Fruit fly (Drosophila melanogaster) Kc167 (cell line): ENCODE results near the gene Dcr-1.
A peak's percentile ranks its signal among the peaks of the same experiment; 100 is the strongest.

Experiments used
- Myc ChIP-seq: fragments of >200 bp; optimal IDR thresholded peaks from 2 replicates; lab custom pipeline; 2017; ENCODE audit warnings: missing external identifiers
- Sin3A ChIP-seq: fragments of >200 bp; optimal IDR thresholded peaks from 2 replicates; lab custom pipeline; 2018; ENCODE audit warnings: missing external identifiers
- h ChIP-seq: fragments of >200 bp; optimal IDR thresholded peaks from 3 replicates; lab custom pipeline; 2018; ENCODE audit warnings: missing external identifiers
- insv ChIP-seq: fragments of >200 bp; optimal IDR thresholded peaks from 3 replicates; lab custom pipeline; 2018; ENCODE audit warnings: missing external identifiers
- psq ChIP-seq: fragments of >200 bp; optimal IDR thresholded peaks from 2 replicates; lab custom pipeline; 2017; ENCODE audit warnings: missing external identifiers
- ttk ChIP-seq: sonication (Bioruptor generic); optimal IDR thresholded peaks from 2 replicates; lab custom pipeline; 2017; ENCODE audit warnings: missing external identifiers

Gene Dcr-1

dm6 chr3R:22726031-22726770 lies 14.7 kb downstream of the Dcr-1 start, which contains the start of gene RNF220:
Gene RNF220 (minus strand): TSS chr3R:22726414.
- TF ChIP-seq ttk = no peak
- no peak for TF ChIP-seq h
- TF ChIP-seq Sin3A (lab: Kevin White, UChicago) = no peak
- peak; percentile 73 for TF ChIP-seq psq (lab: Kevin White, UChicago)
- TF ChIP-seq Myc (lab: Kevin White, UChicago) = no peak
- TF ChIP-seq insv (lab: Kevin White, UChicago) = no peak

DNA sequence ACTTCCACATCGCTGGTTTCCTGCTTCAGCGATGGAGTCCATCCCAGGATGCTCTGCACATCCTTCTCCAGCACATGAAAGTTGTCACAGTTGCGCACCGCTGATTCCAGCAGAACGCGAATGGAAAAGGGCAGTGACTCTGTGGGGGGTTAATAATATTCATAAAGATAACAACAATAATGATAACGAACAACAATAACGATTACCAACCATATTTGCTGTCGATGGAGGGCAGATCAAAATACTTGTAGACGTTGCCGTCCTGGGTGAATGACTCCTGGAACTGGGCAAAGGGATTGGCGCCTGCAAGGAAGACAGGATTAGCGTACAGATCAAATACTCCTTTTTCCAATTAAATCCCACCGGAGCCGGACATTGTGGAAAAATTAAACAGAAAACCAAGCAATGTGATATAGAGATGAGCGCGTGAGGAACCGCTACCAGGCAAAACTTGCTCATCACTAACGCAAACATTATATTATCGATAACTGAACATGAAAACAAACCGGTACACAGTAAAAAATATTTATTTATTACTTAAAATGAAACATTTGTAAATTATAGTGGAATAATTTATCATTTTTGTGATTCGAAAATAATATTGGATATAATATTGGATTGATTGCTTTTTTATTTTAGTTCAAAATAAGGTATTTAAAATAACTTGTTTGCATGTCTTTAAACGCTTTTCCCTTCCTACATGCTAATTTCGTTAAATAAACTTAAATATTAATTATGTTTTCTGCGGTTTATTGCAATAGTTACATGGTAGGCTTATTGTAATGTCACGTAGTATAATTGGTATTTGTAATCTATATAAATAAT lies 16.5 kb downstream of the Dcr-1 start, which contains the start of gene Irp-1A:
Gene Irp-1A (minus strand): TSS at position 439 of the 825 bp plus-strand sequence.
- TF ChIP-seq Sin3A (lab: Kevin White, UChicago) = no peak
- no peak for TF ChIP-seq h
- TF ChIP-seq Myc (lab: Kevin White, UChicago) = no peak
- no peak for TF ChIP-seq ttk
- TF ChIP-seq psq (lab: Kevin White, UChicago) = no peak
- no peak for TF ChIP-seq insv (lab: Kevin White, UChicago)

DNA sequence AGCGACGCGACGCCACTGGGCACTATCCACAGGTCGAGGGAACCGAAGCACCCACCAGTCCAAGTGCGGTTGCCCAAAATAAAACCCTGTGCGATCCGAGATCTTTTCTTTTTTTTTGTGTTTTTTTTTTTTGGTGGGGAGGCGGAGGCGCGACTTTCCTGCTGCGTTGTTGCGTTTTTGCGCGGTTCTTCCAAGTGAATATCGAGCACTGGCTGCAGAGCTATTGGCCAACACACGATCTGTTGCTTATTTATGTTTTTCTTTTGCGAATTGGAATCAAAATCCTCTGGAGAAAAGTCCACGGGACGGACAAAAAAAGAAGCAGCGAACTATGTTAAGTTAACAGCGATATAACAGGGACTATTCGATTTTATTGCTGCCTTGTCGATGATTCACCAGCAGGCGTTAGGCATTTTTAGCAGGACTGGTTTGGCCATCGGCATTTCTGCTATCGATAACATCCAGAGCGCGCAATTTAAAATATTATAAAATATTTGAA lies 20.0 kb downstream of the Dcr-1 start, which contains the start of gene wge:
Gene wge (minus strand): TSS at position 343 of the 499 bp plus-strand sequence.
- TF ChIP-seq psq (lab: Kevin White, UChicago) (peak; percentile 23), h (no peak)

DNA sequence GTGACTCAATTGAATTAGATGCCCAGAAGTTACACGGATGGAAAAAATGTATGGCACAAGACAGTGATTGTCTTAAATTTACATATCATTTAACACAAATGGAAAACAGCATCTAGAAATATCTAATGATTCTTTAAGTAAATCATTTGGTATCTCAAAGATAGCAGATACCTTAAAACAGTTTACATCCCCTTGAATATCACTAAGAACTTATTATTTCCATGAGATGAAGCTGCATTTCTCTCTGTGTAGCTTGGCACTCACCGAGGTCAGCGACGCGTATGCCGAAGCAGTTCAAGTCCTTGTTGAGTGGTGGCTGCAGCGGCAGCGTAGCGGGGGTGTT lies 21.3 kb downstream of the Dcr-1 start:
- TF ChIP-seq Myc (lab: Kevin White, UChicago) (no peak), insv (lab: Kevin White, UChicago) (no peak), h (no peak), psq (lab: Kevin White, UChicago) (no peak), Sin3A (lab: Kevin White, UChicago) (no peak), ttk (no peak)

- TF ChIP-seq insv (lab: Kevin White, UChicago) (no peak), psq (lab: Kevin White, UChicago) (no peak), Myc (lab: Kevin White, UChicago) (no peak), ttk (no peak), h (no peak), Sin3A (lab: Kevin White, UChicago) (no peak)
Observed at dm6 chr3R:22718937-22719606, 21.8 kb downstream of the Dcr-1 start.

- TF ChIP-seq Myc (lab: Kevin White, UChicago) (no peak), Sin3A (lab: Kevin White, UChicago) (no peak), insv (lab: Kevin White, UChicago) (no peak), psq (lab: Kevin White, UChicago) (no peak), h (no peak), ttk (no peak)
Observed at dm6 chr3R:22718401-22718800, 22.5 kb downstream of the Dcr-1 start.

dm6 chr3R:22717863-22718262 lies 23.0 kb downstream of the Dcr-1 start:
- no peak for TF ChIP-seq Myc (lab: Kevin White, UChicago)
- no peak for TF ChIP-seq ttk

DNA sequence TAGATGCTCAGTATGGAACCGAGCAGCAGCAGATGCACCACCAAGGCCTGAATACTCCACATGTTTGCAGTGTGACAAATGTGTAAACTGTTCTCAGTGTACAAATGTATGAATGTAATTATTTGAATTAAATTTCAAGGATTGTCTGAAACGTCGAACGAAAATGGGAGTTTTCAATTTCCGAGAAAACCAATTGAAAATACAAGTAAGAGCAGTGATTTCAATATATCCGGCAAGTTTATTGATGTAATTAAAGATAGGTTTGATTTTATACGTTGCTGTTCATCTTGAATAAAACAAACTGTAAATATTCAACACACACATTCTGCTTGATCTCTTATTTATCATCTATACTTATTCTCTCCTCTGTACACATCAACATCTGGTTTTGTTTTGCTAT lies 30.2 kb downstream of the Dcr-1 start, which contains the start of gene CG4907:
Gene CG4907 (minus strand): TSS at position 101 of the 400 bp plus-strand sequence.
- TF ChIP-seq ttk (no peak), Myc (lab: Kevin White, UChicago) (no peak), psq (lab: Kevin White, UChicago) (no peak), h (no peak), Sin3A (lab: Kevin White, UChicago) (no peak), insv (lab: Kevin White, UChicago) (no peak)

- TF ChIP-seq ttk = no peak
- TF ChIP-seq Sin3A (lab: Kevin White, UChicago) = no peak
- TF ChIP-seq h = no peak
- no peak for TF ChIP-seq psq (lab: Kevin White, UChicago)
- TF ChIP-seq Myc (lab: Kevin White, UChicago) = no peak
- TF ChIP-seq insv (lab: Kevin White, UChicago) = no peak
Observed at dm6 chr3R:22707178-22707577, 33.7 kb downstream of the Dcr-1 start, which contains the start of gene CG13842. Gene CG13842 (minus strand): TSS chr3R:22707278.

dm6 chr3R:22701793-22702192 lies 39.1 kb downstream of the Dcr-1 start, which contains the start of the genes CG6972 and CCAP:
Gene CG6972 (plus strand): TSS chr3R:22702007.
Gene CCAP (minus strand): TSS chr3R:22702084.
- no peak for TF ChIP-seq Sin3A (lab: Kevin White, UChicago)
- TF ChIP-seq Myc (lab: Kevin White, UChicago) = no peak
- no peak for TF ChIP-seq h
- no peak for TF ChIP-seq ttk
- TF ChIP-seq psq (lab: Kevin White, UChicago) = no peak
- no peak for TF ChIP-seq insv (lab: Kevin White, UChicago)

DNA sequence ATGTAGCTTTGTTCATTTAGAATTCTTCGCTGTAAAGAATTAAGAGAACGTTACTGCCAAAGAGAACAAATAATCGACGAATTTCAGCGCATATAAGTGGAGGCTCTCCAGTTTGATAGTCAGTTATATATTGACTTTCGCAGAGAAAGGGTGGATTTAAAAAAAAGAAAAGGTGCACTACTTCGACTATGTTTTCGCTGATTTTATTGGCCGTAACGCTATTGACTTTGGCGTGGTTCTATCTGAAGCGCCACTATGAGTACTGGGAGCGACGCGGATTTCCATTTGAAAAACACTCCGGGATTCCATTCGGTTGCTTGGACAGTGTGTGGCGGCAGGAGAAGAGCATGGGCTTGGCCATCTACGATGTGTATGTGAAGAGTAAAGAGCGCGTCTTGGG lies 42.7 kb downstream of the Dcr-1 start, which contains the start of gene Cyp6d4:
Gene Cyp6d4 (plus strand): TSS at position 112 of the 400 bp plus-strand sequence.
- TF ChIP-seq Myc (lab: Kevin White, UChicago) (no peak), Sin3A (lab: Kevin White, UChicago) (no peak), psq (lab: Kevin White, UChicago) (no peak), ttk (no peak), insv (lab: Kevin White, UChicago) (no peak), h (no peak)
